Fruit fly (Drosophila melanogaster) whole organism, embryonic: ENCODE results near the gene Naa80.

Experiments used
- Bteb2 ChIP-seq: fragments of 200-800 bp; sonication (Bioruptor generic); optimal IDR thresholded peaks from 2 replicates; lab custom pipeline; 2016; ENCODE audit warnings: missing biosample characterization, missing genetic modification characterization
- CG10147 ChIP-seq: fragments of 200-800 bp; sonication (Bioruptor generic); optimal IDR thresholded peaks from 2 replicates; lab custom pipeline; 2019; ENCODE audit warnings: missing biosample characterization, mild to moderate bottlenecking, missing genetic modification characterization, moderate library complexity
- CG11560 ChIP-seq: fragments of 200-800 bp; sonication (Bioruptor generic); IDR thresholded peaks from 3 replicates; pipeline ENCODE4 v1.3.6; 2022; ENCODE audit warnings: missing biosample characterization, missing genetic modification characterization
- CG14014 ChIP-seq: fragments of 200-800 bp; sonication (Bioruptor generic); IDR thresholded peaks from 2 replicates; pipeline ENCODE4 v1.3.6; 2022; ENCODE audit warnings: missing biosample characterization, missing genetic modification characterization
- CG15011 ChIP-seq: fragments of 200-800 bp; sonication (Bioruptor generic); optimal IDR thresholded peaks from 3 replicates; lab custom pipeline; 2018; ENCODE audit warnings: missing biosample characterization, mild to moderate bottlenecking, missing genetic modification characterization
- CG17612 ChIP-seq: fragments of 200-800 bp; sonication (Bioruptor generic); IDR thresholded peaks from 2 replicates; pipeline ENCODE4 v1.3.6; 2022; ENCODE audit warnings: missing biosample characterization, missing genetic modification characterization
- CG17912 ChIP-seq: fragments of 200-800 bp; sonication (Bioruptor generic); optimal IDR thresholded peaks from 2 replicates; lab custom pipeline; 2018; ENCODE audit warnings: missing biosample characterization, mild to moderate bottlenecking, missing genetic modification characterization
- CG18619 ChIP-seq: fragments of 200-800 bp; sonication (Bioruptor generic); optimal IDR thresholded peaks from 3 replicates; lab custom pipeline; 2017; ENCODE audit warnings: missing biosample characterization, mild to moderate bottlenecking, missing genetic modification characterization
- CG2199 ChIP-seq: fragments of 200-800 bp; sonication (Bioruptor generic); IDR thresholded peaks from 3 replicates; pipeline ENCODE4 v1.3.6; 2022; ENCODE audit warnings: missing biosample characterization, missing genetic modification characterization
- CG32767 ChIP-seq: fragments of 200-800 bp; sonication (Bioruptor generic); IDR thresholded peaks from 2 replicates; pipeline ENCODE4 v1.3.6; 2022; ENCODE audit warnings: missing biosample characterization, missing genetic modification characterization
- CG3281 ChIP-seq: fragments of 200-800 bp; sonication (Bioruptor generic); optimal IDR thresholded peaks from 3 replicates; lab custom pipeline; 2017; ENCODE audit warnings: missing biosample characterization, mild to moderate bottlenecking, missing genetic modification characterization
- CG34224 ChIP-seq: fragments of 200-800 bp; sonication (Bioruptor generic); IDR thresholded peaks from 3 replicates; pipeline ENCODE4 v1.3.6; 2022; ENCODE audit warnings: missing biosample characterization, missing genetic modification characterization; ENCODE audit not compliant: partially characterized antibody
- CG4328 ChIP-seq: fragments of 200-800 bp; sonication (Bioruptor generic); optimal IDR thresholded peaks from 3 replicates; lab custom pipeline; 2017; ENCODE audit warnings: missing biosample characterization, missing genetic modification reagents, missing genetic modification characterization
- CG6175 ChIP-seq: fragments of 200-800 bp; sonication (Bioruptor generic); IDR thresholded peaks from 3 replicates; pipeline ENCODE4 v1.3.6; 2022; ENCODE audit warnings: missing biosample characterization, missing genetic modification characterization
- CG7839 ChIP-seq: fragments of 200-800 bp; sonication (Bioruptor generic); optimal IDR thresholded peaks from 3 replicates; lab custom pipeline; 2018; ENCODE audit warnings: missing biosample characterization, mild to moderate bottlenecking, missing genetic modification characterization, moderate library complexity
- Dbx ChIP-seq: fragments of 200-800 bp; sonication (Bioruptor generic); IDR thresholded peaks from 3 replicates; pipeline ENCODE4 v1.3.6; 2022; ENCODE audit warnings: missing biosample characterization, missing genetic modification characterization
- Drgx ChIP-seq: fragments of 200-800 bp; sonication (Bioruptor generic); IDR thresholded peaks from 2 replicates; pipeline ENCODE4 v1.3.6; 2022; ENCODE audit warnings: missing biosample characterization, missing genetic modification characterization
- H15 ChIP-seq: fragments of 200-800 bp; sonication (Bioruptor generic); IDR thresholded peaks from 3 replicates; pipeline ENCODE4 v1.3.6; 2022; ENCODE audit warnings: missing biosample characterization, missing genetic modification characterization
- HLH4C ChIP-seq: fragments of 200-800 bp; sonication (Bioruptor generic); IDR thresholded peaks from 3 replicates; pipeline ENCODE4 v1.3.6; 2022; ENCODE audit warnings: missing biosample characterization, missing genetic modification characterization; ENCODE audit not compliant: partially characterized antibody
- MESR4 ChIP-seq: fragments of 200-800 bp; sonication (Bioruptor generic); optimal IDR thresholded peaks from 2 replicates; lab custom pipeline; 2018; ENCODE audit warnings: missing biosample characterization, mild to moderate bottlenecking, missing genetic modification characterization, moderate library complexity
- Myb ChIP-seq: fragments of 200-800 bp; sonication (Bioruptor generic); optimal IDR thresholded peaks from 2 replicates; lab custom pipeline; 2016; ENCODE audit warnings: missing biosample characterization, missing genetic modification characterization
- NC2β ChIP-seq: fragments of 200-800 bp; sonication (Bioruptor generic); optimal IDR thresholded peaks from 2 replicates; lab custom pipeline; 2016; ENCODE audit warnings: missing biosample characterization, missing genetic modification characterization
- Nf-YA ChIP-seq: fragments of 200-800 bp; sonication (Bioruptor generic); IDR thresholded peaks from 2 replicates; pipeline ENCODE4 v1.3.6; 2022; ENCODE audit warnings: missing biosample characterization, missing genetic modification characterization
- Poxn ChIP-seq: fragments of 200-800 bp; sonication (Bioruptor generic); IDR thresholded peaks from 2 replicates; pipeline ENCODE4 v1.3.6; 2022; ENCODE audit warnings: missing biosample characterization, missing genetic modification characterization
- Scr ChIP-seq: fragments of 200-800 bp; sonication (Bioruptor generic); IDR thresholded peaks from 2 replicates; pipeline ENCODE4 v1.3.6; 2022; ENCODE audit warnings: missing biosample characterization, missing genetic modification characterization; ENCODE audit not compliant: partially characterized antibody
- Taf1 ChIP-seq: fragments of 200-800 bp; sonication (Bioruptor generic); IDR thresholded peaks from 2 replicates; pipeline ENCODE4 v1.3.6; 2022; ENCODE audit warnings: missing biosample characterization, missing genetic modification characterization
- ac ChIP-seq: fragments of 200-800 bp; sonication (Bioruptor generic); optimal IDR thresholded peaks from 3 replicates; lab custom pipeline; 2017; ENCODE audit warnings: missing biosample characterization, mild to moderate bottlenecking, missing genetic modification characterization
- ap ChIP-seq: fragments of 200-800 bp; sonication (Bioruptor generic); IDR thresholded peaks from 2 replicates; pipeline ENCODE4 v1.3.6; 2022; ENCODE audit warnings: missing biosample characterization, missing genetic modification characterization
- ato ChIP-seq: fragments of 200-800 bp; sonication (Bioruptor generic); IDR thresholded peaks from 2 replicates; pipeline ENCODE4 v1.3.6; 2022; ENCODE audit warnings: missing biosample characterization, missing genetic modification characterization; ENCODE audit not compliant: partially characterized antibody
- bbx ChIP-seq: fragments of 200-800 bp; sonication (Bioruptor generic); IDR thresholded peaks from 2 replicates; pipeline ENCODE4 v1.3.6; 2022; ENCODE audit warnings: missing biosample characterization, missing genetic modification characterization; ENCODE audit not compliant: partially characterized antibody
- bsh ChIP-seq, 2 experiments: fragments of 200-800 bp; sonication (Bioruptor generic); optimal IDR thresholded peaks; 2 replicates each; lab custom pipeline; 2017 to 2018; ENCODE audit warnings: mild to moderate bottlenecking in 2 of 2, missing biosample characterization in 2 of 2, missing genetic modification characterization in 2 of 2, moderate library complexity in 1 of 2
- btn ChIP-seq: fragments of 200-800 bp; sonication (Bioruptor generic); optimal IDR thresholded peaks from 2 replicates; lab custom pipeline; 2016; ENCODE audit warnings: missing biosample characterization, missing genetic modification characterization
- crc ChIP-seq: fragments of 200-800 bp; sonication (Bioruptor generic); optimal IDR thresholded peaks from 2 replicates; lab custom pipeline; 2016; ENCODE audit warnings: missing biosample characterization, missing genetic modification characterization
- gce ChIP-seq: fragments of 200-800 bp; sonication (Bioruptor generic); IDR thresholded peaks from 3 replicates; pipeline ENCODE4 v1.3.6; 2022; ENCODE audit warnings: missing biosample characterization, missing genetic modification characterization
- grn ChIP-seq: fragments of 200-800 bp; sonication (Bioruptor generic); optimal IDR thresholded peaks from 3 replicates; lab custom pipeline; 2017; ENCODE audit warnings: missing biosample characterization, missing genetic modification characterization
- gsb ChIP-seq: fragments of 200-800 bp; sonication (Bioruptor generic); IDR thresholded peaks from 2 replicates; pipeline ENCODE4 v1.3.6; 2022; ENCODE audit warnings: missing biosample characterization, missing genetic modification characterization
- h ChIP-seq: fragments of >200 bp; optimal IDR thresholded peaks from 2 replicates; lab custom pipeline; 2017
- kni ChIP-seq: fragments of 200-800 bp; sonication (Bioruptor generic); optimal IDR thresholded peaks from 3 replicates; lab custom pipeline; 2017; ENCODE audit warnings: mild to moderate bottlenecking, missing biosample characterization, missing genetic modification reagents, missing genetic modification characterization
- lov ChIP-seq, 2 experiments: fragments of 200-800 bp in 1 of 2; fragments of >200 bp in 1 of 2; sonication (Bioruptor generic) in 1 of 2; IDR thresholded peaks in 1 of 2; optimal IDR thresholded peaks in 1 of 2; 2 replicates in 1 of 2; 3 replicates in 1 of 2; pipeline versions ENCODE4 v1.3.6 to Lab custom; 2017 to 2022; ENCODE audit warnings: missing biosample characterization in 1 of 2, missing genetic modification characterization in 1 of 2
- nerfin-1 ChIP-seq: fragments of 200-800 bp; sonication (Bioruptor generic); optimal IDR thresholded peaks from 3 replicates; lab custom pipeline; 2019; ENCODE audit warnings: missing biosample characterization, mild to moderate bottlenecking, missing genetic modification characterization, moderate library complexity
- pzg ChIP-seq: fragments of 200-800 bp; sonication (Bioruptor generic); optimal IDR thresholded peaks from 3 replicates; lab custom pipeline; 2018; ENCODE audit warnings: missing biosample characterization, mild to moderate bottlenecking, missing genetic modification characterization, moderate library complexity
- ro ChIP-seq: fragments of 200-800 bp; sonication (Bioruptor generic); IDR thresholded peaks from 2 replicates; pipeline ENCODE4 v1.3.6; 2022; ENCODE audit warnings: missing biosample characterization, missing genetic modification characterization
- run ChIP-seq: fragments of 200-800 bp; sonication (Bioruptor generic); optimal IDR thresholded peaks from 3 replicates; lab custom pipeline; 2018; ENCODE audit warnings: missing biosample characterization, mild to moderate bottlenecking, missing genetic modification characterization
- schlank ChIP-seq: fragments of 200-800 bp; sonication (Bioruptor generic); optimal IDR thresholded peaks from 2 replicates; lab custom pipeline; 2018; ENCODE audit warnings: missing biosample characterization, mild to moderate bottlenecking, missing genetic modification characterization
- sd ChIP-seq: fragments of 200-800 bp; sonication (Bioruptor generic); optimal IDR thresholded peaks from 3 replicates; lab custom pipeline; 2018; ENCODE audit warnings: missing biosample characterization, mild to moderate bottlenecking, missing genetic modification characterization, moderate library complexity
- sisA ChIP-seq: fragments of 200-800 bp; sonication (Bioruptor generic); IDR thresholded peaks from 2 replicates; pipeline ENCODE4 v1.3.6; 2022; ENCODE audit warnings: missing biosample characterization, missing genetic modification characterization
- tap ChIP-seq: fragments of 200-800 bp; optimal IDR thresholded peaks from 3 replicates; lab custom pipeline; 2019; ENCODE audit warnings: missing biosample characterization, mild to moderate bottlenecking, missing genetic modification characterization, moderate library complexity
- tx ChIP-seq: fragments of 200-800 bp; sonication (Bioruptor generic); optimal IDR thresholded peaks from 2 replicates; lab custom pipeline; 2016; ENCODE audit warnings: missing biosample characterization, missing genetic modification characterization
- unc-4 ChIP-seq: fragments of 200-800 bp; sonication (Bioruptor generic); IDR thresholded peaks from 2 replicates; pipeline ENCODE4 v1.3.6; 2022; ENCODE audit warnings: missing biosample characterization, missing genetic modification characterization; ENCODE audit not compliant: partially characterized antibody
- wdn ChIP-seq: fragments of 200-800 bp; sonication (Bioruptor generic); IDR thresholded peaks from 2 replicates; pipeline ENCODE4 v1.3.6; 2022; ENCODE audit warnings: missing biosample characterization, missing genetic modification characterization

Gene Naa80

dm6 chr3R:9725121-9725956 is 42.3 kb upstream of the Naa80 start, which contains the start of gene hyd (continued):
- TF ChIP-seq schlank (tag; lab: Kevin White, UChicago) (no peak), CG2199 (GFP tag; lab: Robert Waterston, UW) (no peak), CG17912 (GFP tag; lab: Kevin White, UChicago) (no peak), ro (GFP tag; lab: Robert Waterston, UW) (no peak), CG18619 (GFP tag; lab: Kevin White, UChicago) (no peak), CG11560 (tag; lab: Robert Waterston, UW) (no peak), bbx (GFP tag; lab: Robert Waterston, UW) (peak; percentile 82), Poxn (GFP tag; lab: Robert Waterston, UW) (no peak), pzg (peak; percentile 83), CG32767 (GFP tag; lab: Robert Waterston, UW) (no peak), Taf1 (GFP tag; lab: Robert Waterston, UW) (no peak), H15 (GFP tag; lab: Robert Waterston, UW) (no peak), ato (GFP tag; lab: Robert Waterston, UW) (peak; percentile 73), CG4328 (GFP tag; lab: Kevin White, UChicago) (no peak), HLH4C (GFP tag; lab: Robert Waterston, UW) (peak; percentile 84), CG34224 (GFP tag; lab: Robert Waterston, UW) (peak; percentile 74), bsh (GFP tag; optimal IDR thresholded peaks at IDR 0.05; lab: Kevin White, UChicago) (no peak), h (lab: Kevin White, UChicago) (no peak), CG17612 (GFP tag; lab: Robert Waterston, UW) (no peak), grn (no peak), btn (GFP tag; lab: Kevin White, UChicago) (no peak), run (tag; lab: Kevin White, UChicago) (no peak), Myb (GFP tag; lab: Kevin White, UChicago) (peak; percentile 76), kni (no peak), CG7839 (tag; lab: Kevin White, UChicago) (no peak), wdn (GFP tag; lab: Robert Waterston, UW) (no peak), sd (tag; lab: Kevin White, UChicago) (no peak), CG10147 (GFP tag; lab: Kevin White, UChicago) (no peak), Drgx (GFP tag; lab: Robert Waterston, UW) (no peak), NC2β (GFP tag; lab: Kevin White, UChicago) (no peak), CG6175 (GFP tag; lab: Robert Waterston, UW) (no peak), unc-4 (GFP tag; lab: Robert Waterston, UW) (peak; percentile 81), CG15011 (GFP tag; lab: Kevin White, UChicago) (no peak), tap (tag; lab: Kevin White, UChicago) (no peak), CG14014 (GFP tag; lab: Robert Waterston, UW) (no peak), gce (no peak), CG3281 (no peak), ap (GFP tag; lab: Robert Waterston, UW) (no peak), Dbx (GFP tag; lab: Robert Waterston, UW) (no peak), MESR4 (GFP tag; lab: Kevin White, UChicago) (peak; percentile 92), gsb (GFP tag; lab: Robert Waterston, UW) (no peak), nerfin-1 (peak; percentile 89), Nf-YA (GFP tag; lab: Robert Waterston, UW) (peak; percentile 33; the same call in 1 of the 2 replicates), ac (GFP tag; lab: Kevin White, UChicago) (no peak), sisA (GFP tag; lab: Robert Waterston, UW) (no peak), crc (GFP tag; lab: Kevin White, UChicago) (no peak), Scr (peak; percentile 88), Bteb2 (GFP tag; lab: Kevin White, UChicago) (no peak), tx (GFP tag; lab: Kevin White, UChicago) (no peak), lov (optimal IDR thresholded peaks at IDR 0.05; lab: Kevin White, UChicago) (no peak), lov (GFP tag; IDR thresholded peaks at IDR 0.05; lab: Robert Waterston, UW) (no peak)
